Worm (Caenorhabditis elegans): Measurements from ENCODE around the gene W04D12.1.
A peak's percentile ranks its signal among the peaks of the same experiment; 100 is the strongest.

The W04D12.1 gene

DNA sequence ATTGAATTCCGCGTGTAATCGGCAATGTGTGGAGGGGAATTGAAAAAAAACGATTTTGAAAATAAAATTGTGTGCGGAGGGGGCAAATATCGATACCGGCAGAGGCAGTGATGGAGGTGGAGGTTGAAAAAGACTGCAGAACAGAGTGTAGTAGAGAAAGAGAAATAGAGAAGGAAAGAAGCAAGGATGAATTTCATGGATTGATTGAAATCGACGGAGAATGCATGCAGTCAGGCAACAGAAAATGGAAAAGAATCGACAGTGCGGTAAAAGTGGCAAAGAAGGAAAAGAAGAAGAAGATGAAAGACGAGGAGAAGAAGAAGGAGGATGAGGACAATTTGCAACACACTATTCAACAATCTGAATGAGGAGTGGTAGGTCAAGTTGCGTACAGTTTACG lies at the start of gene W04D12.1:
Gene W04D12.1 (plus strand): TSS at position 111 of the 400 bp plus-strand sequence.
- no peak for TF ChIP-seq dao-5 (tag; optimal IDR thresholded peaks at IDR 0.05)
- no peak for TF ChIP-seq him-1 (tag; optimal IDR thresholded peaks at IDR 0.05)
- TF ChIP-seq W03F9.2 (tag; optimal IDR thresholded peaks at IDR 0.05), result no peak

DNA sequence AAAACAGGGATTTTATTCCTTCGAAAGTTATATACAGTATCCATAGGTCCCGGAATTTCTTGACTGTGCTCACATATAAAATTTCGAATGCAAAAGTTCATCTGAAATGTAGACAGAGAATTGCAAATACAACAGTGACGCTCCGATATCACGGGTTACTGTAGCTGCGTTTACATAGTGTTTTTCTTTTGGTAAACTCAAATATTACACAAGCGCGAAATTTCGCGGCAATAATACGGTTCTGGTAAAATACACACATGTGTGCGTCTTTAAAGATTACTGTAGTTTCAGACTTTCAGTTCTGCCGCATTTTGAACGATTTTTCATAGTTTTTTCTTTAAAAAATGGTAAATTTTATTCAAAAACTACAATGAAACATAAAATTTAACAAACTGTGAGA lies 46.2 kb upstream of the W04D12.1 start, which contains the start of gene rev-3:
Gene rev-3 (minus strand): TSS at position 101 of the 400 bp plus-strand sequence.
- no peak for TF ChIP-seq dao-5 (tag; optimal IDR thresholded peaks at IDR 0.05)
- no peak for TF ChIP-seq W03F9.2 (tag; optimal IDR thresholded peaks at IDR 0.05)
- TF ChIP-seq him-1 (tag; optimal IDR thresholded peaks at IDR 0.05), result no peak

DNA sequence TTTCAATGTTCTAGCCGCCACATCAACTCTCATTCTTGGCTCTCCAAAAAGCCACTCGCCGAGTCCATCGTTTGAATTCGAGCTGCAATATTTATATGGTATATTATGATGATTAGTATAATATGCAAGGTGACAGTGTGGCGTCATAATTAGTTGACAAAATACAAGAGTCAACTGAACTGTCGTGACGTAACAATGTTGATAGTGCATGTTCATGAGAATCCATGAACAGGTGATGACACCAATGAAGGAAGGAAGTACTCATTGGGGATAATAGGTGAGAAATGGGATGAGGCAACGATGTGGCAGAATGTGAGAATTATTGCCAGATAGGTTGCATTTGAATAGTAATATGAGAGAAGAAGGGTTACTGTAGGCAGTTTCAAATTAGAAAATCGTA lies 41.7 kb upstream of the W04D12.1 start:
- no peak for TF ChIP-seq him-1 (tag; optimal IDR thresholded peaks at IDR 0.05)
- TF ChIP-seq W03F9.2 (tag; optimal IDR thresholded peaks at IDR 0.05), result no peak

DNA sequence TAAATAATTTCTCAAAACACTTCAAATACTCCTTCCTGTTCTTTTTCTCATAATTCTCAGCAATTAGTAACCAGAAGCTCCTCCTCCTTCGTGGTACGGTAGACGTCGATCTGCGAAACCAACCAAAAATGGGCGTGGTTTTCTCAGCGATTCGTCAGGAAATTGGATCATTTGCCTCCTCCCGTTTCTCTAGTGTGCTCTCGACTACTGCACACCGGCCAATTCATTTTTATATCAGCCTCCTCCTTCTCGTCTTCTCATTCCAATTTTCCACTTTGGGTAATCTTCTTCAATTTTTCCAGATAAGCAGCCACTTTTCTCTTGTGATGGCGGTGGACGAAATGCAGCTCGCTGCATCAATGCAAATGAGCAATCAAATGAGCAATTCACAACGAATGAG lies 38.0 kb upstream of the W04D12.1 start, which contains the start of gene ceh-10:
Gene ceh-10 (plus strand): TSS at position 301 of the 400 bp plus-strand sequence.
- no peak for TF ChIP-seq him-1 (tag; optimal IDR thresholded peaks at IDR 0.05)
- TF ChIP-seq dao-5 (tag; optimal IDR thresholded peaks at IDR 0.05), result no peak
- no peak for TF ChIP-seq W03F9.2 (tag; optimal IDR thresholded peaks at IDR 0.05)

DNA sequence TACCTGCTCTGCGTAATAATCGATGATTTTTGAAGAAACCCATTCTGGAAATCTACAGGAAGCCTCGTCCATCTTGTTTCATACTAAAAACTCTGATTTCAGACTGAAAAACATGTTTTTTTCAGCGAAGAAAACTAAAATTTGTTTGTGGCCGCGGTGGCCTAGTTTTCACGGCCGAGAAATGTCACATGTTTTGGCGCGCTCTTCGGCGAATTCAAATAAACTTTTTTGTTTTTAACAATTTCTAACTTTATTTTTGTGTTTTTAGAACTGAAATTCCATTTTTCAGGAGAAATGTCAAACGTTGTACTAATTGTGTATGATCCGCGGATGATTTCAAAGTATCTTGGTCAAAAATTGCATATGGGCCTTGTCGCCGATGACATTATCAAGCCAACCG lies 33.8 kb upstream of the W04D12.1 start, which contains the start of the genes polq-1 and him-10:
Gene polq-1 (minus strand): TSS at position 190 of the 400 bp plus-strand sequence.
Gene him-10 (plus strand): TSS at position 290 of the 400 bp plus-strand sequence.
- TF ChIP-seq him-1 (tag; optimal IDR thresholded peaks at IDR 0.05), result no peak
- TF ChIP-seq W03F9.2 (tag; optimal IDR thresholded peaks at IDR 0.05), result peak; percentile 42
- no peak for TF ChIP-seq dao-5 (tag; optimal IDR thresholded peaks at IDR 0.05)

DNA sequence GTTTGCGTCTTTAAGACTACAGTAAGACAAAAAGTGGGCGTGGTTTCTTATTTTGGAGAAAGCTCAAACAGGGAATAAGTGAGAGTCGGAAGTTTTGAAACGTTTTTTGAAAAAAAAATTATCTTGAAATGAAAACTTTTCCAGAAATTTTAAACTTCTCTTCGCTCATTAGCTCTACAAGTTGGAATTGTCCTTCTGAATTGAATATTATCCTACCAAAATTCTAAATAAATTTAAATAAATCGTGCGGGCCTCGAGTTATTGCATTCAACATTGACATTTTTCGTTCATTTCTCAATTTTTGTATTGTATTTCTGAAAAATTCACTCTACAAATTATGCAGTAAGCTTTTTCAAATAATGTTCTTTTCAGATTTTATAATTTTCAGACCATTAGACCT lies 31.5 kb upstream of the W04D12.1 start, which contains the start of gene R12B2.3:
Gene R12B2.3 (plus strand): TSS at position 301 of the 400 bp plus-strand sequence.
- no peak for TF ChIP-seq W03F9.2 (tag; optimal IDR thresholded peaks at IDR 0.05)
- no peak for TF ChIP-seq him-1 (tag; optimal IDR thresholded peaks at IDR 0.05)
- TF ChIP-seq dao-5 (tag; optimal IDR thresholded peaks at IDR 0.05), result no peak

DNA sequence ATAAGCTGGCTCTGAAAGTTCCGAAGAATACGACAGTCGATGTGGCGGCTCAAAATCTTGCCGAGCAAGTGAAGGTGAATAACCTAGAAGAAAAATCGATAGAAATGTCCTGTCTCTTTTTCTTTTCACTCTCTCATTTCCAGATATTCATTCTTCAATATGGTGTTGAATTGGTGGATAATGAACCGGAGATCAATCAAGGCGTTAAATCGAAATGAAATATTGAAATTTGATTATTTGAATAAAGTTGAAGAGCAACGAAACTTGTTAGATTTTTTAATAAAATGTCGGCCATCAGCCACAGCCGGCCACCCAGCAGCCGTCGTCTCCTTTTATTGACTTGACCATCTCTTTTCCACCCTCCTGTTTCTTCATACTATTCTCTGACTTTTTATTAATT lies 30.0 kb upstream of the W04D12.1 start, which contains the start of gene R12B2.2:
Gene R12B2.2 (plus strand): TSS at position 301 of the 400 bp plus-strand sequence.
- TF ChIP-seq W03F9.2 (tag; optimal IDR thresholded peaks at IDR 0.05), result no peak
- no peak for TF ChIP-seq him-1 (tag; optimal IDR thresholded peaks at IDR 0.05)
- no peak for TF ChIP-seq dao-5 (tag; optimal IDR thresholded peaks at IDR 0.05)

DNA sequence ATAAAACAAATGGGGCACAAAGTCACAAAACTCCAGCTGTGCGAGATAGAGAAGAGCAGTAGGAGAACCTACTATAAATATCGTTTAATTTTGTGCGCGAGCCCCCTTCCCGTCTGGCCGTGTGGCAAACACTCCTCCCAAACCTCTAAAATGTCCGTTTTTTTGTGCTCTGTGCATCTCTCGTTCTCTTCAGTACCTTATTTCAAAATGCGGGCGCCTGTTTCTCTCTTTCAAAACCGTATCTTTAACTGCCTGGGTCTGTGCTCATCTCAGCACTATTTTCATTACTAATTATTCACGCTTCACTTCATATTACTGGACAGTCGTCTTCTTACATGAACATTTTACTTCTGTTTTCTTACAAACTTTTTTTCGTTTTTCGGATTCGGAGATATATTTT lies 26.7 kb upstream of the W04D12.1 start:
- no peak for TF ChIP-seq W03F9.2 (tag; optimal IDR thresholded peaks at IDR 0.05)
- TF ChIP-seq him-1 (tag; optimal IDR thresholded peaks at IDR 0.05), result no peak
- TF ChIP-seq dao-5 (tag; optimal IDR thresholded peaks at IDR 0.05), result no peak

DNA sequence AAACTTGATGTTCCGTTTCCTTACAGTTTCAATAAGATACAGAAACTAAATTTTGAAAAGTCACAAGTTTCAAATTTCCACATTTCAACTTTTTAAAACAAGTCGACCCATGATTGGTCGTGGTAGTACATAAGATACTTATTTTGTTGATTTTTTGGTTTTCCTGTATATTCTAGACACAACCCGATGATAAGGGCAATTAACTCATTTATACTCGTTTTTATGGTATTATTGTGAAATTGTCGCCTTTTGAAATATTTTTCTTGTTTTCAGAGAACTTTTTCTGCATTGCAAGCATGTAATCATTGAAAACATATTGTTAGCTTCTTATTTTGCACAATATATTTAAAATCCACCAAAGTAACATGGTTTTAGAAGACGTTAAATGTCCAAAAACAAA lies 24.8 kb upstream of the W04D12.1 start:
- TF ChIP-seq him-1 (tag; optimal IDR thresholded peaks at IDR 0.05) (no peak), dao-5 (tag; optimal IDR thresholded peaks at IDR 0.05) (no peak), W03F9.2 (tag; optimal IDR thresholded peaks at IDR 0.05) (no peak)

DNA sequence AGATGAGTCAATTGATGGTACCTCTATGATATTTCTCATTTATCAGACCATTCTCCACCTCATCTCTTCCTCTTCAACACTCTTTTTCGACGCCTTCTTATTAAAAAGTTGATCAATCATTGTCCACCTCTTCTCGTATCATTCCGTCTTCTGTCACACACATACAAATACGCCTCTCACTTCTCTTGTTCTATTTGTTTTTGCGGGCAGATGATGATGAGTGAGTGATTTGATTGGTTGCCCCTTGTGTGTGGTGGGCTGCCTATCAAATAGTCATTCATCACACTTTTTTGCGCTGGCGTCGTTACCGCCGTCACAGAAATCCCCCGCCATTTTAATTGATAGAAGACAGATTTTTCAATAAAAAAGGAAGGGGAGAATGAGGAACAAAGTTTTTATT lies 24.1 kb upstream of the W04D12.1 start:
- no peak for TF ChIP-seq W03F9.2 (tag; optimal IDR thresholded peaks at IDR 0.05)
- TF ChIP-seq dao-5 (tag; optimal IDR thresholded peaks at IDR 0.05), result no peak
- TF ChIP-seq him-1 (tag; optimal IDR thresholded peaks at IDR 0.05), result no peak

DNA sequence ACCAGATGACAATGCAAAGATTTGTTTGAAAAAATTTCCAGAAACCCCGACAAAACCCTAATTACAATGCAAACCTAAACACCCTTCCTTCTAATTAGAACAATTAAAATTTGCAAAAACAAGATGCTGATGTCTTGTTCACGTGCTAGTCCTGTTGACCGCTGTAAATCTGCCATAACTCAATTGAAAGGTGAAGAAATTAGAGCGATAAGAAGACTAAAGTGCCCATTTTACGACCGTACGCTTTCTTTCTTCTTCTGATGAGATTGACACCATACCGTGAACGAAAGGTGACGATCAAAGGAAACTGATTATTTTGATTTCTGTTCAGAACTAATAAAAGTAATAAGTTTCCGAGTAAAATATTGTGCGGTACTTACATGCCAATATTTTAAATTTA lies 23.2 kb upstream of the W04D12.1 start:
- TF ChIP-seq dao-5 (tag; optimal IDR thresholded peaks at IDR 0.05), result no peak
- TF ChIP-seq W03F9.2 (tag; optimal IDR thresholded peaks at IDR 0.05), result peak; percentile 1
- no peak for TF ChIP-seq him-1 (tag; optimal IDR thresholded peaks at IDR 0.05)

DNA sequence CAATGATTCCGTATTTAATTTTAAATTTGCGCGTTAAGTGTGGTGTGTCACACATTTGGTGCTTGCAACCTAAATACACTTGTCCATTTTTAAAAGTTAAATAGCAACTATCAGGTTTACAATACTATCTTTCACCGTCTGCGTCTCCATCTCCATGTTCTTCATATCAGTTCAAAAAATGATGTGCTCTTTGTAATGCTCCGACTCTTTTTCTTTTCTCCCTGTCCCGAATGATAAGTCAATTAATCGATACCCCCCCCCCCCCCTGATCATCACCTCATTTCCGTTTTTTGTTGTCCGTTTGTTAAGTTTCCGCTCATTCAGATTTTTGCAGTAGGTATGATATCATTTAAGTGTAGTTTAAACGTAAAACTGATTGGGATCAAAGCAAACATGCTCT lies 22.6 kb upstream of the W04D12.1 start:
- TF ChIP-seq dao-5 (tag; optimal IDR thresholded peaks at IDR 0.05), result no peak
- TF ChIP-seq W03F9.2 (tag; optimal IDR thresholded peaks at IDR 0.05), result no peak
- no peak for TF ChIP-seq him-1 (tag; optimal IDR thresholded peaks at IDR 0.05)

DNA sequence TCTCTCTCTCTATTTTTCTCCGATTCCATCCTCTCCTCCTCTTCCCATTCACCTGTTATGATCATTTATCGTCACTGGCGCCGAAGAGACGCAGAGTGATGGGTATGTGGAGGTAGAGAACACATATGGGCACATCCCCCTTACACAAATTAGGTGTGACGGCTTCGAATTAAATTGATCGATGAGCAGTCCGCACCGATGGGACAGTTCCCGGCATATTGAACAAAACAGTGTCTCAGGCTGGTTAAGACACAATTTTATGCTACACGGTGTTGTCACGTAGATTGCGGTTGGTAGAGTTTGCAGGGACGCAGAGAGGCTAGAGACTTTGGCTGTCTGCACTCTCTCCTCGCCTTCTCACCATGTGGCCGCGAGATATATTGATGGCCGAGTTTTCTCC lies 21.9 kb upstream of the W04D12.1 start, which contains the start of gene R12B2.7:
Gene R12B2.7 (plus strand): TSS at position 247 of the 400 bp plus-strand sequence.
- TF ChIP-seq W03F9.2 (tag; optimal IDR thresholded peaks at IDR 0.05) (no peak), him-1 (tag; optimal IDR thresholded peaks at IDR 0.05) (no peak), dao-5 (tag; optimal IDR thresholded peaks at IDR 0.05) (no peak)

DNA sequence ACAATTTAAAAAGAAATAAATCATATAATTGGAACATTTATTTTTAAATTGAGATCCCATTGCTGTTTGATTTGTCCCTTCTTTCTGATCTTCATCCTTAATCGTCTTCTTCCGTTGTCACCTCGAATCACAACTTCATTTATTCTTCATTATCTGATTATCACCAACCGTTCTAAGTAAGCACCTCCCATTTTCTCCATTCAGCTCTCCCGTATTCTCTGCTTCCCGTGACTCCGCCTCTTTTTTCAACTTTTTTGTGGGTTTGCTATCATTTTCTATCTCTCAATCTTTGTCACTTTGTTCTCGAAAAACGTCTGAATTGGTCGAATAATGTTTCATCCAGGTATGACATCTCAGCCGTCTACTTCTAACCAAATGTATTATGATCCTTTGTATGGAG lies 20.8 kb upstream of the W04D12.1 start, which contains the start of gene sma-4:
Gene sma-4 (plus strand): TSS at position 301 of the 400 bp plus-strand sequence.
- TF ChIP-seq W03F9.2 (tag; optimal IDR thresholded peaks at IDR 0.05), result no peak
- no peak for TF ChIP-seq him-1 (tag; optimal IDR thresholded peaks at IDR 0.05)

DNA sequence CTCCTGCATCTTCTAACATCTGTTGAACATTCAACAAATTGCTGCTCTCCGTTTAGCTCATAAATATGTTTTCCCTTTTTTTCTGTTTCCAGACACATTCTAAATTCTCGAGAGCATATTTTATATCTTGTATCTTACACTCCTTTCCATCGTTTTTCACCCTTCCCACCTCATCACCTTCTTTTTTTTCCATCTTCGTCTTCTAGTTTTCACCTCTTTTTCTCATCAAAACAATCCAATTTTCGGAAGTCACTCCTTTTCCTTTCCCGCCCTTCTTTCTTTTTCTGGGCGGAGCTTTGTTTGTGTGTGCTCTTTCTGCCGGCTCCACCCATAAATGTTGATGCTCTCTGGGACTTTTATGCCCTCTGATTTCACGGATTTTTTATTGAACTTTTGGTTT lies 13.9 kb upstream of the W04D12.1 start:
- no peak for TF ChIP-seq him-1 (tag; optimal IDR thresholded peaks at IDR 0.05)
- TF ChIP-seq W03F9.2 (tag; optimal IDR thresholded peaks at IDR 0.05), result no peak
- TF ChIP-seq dao-5 (tag; optimal IDR thresholded peaks at IDR 0.05), result no peak

Measured in whole organism, L4/young adult.